Worm (Caenorhabditis elegans): Measurements from ENCODE around the gene kvs-4.

The kvs-4 gene

DNA sequence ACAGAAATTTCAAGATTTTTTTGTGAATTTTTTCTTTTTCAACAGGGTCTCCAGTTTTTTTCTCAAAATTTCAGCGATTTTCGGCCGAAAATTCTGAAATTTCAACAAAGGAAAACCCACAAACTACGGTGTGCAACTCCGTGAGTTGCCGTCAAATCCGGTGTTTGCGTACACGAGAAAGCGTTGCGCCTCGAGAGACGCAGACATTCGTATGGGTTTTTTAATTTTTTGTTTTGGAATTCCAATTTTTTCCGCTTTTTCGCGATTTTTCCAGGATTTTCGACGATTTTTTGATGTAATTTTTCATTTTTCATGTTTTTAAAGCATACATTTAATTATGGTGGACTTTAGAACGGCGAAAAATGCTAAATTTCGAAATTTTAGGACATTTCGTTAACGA lies 23.8 kb downstream of the kvs-4 start (continued):
- TF ChIP-seq dmd-8 (GFP tag; IDR thresholded peaks at IDR 0.05) (no peak), lin-38 (GFP tag; IDR thresholded peaks at IDR 0.05) (peak; percentile 87), ZK546.5 (tag; optimal IDR thresholded peaks at IDR 0.05) (no peak), madf-5 (GFP tag; IDR thresholded peaks at IDR 0.05) (no peak), unc-39 (tag; optimal IDR thresholded peaks at IDR 0.05) (no peak), zag-1 (tag; optimal IDR thresholded peaks at IDR 0.05) (no peak), nhr-111 (GFP tag; optimal IDR thresholded peaks at IDR 0.05) (no peak), nhr-76 (tag; optimal IDR thresholded peaks at IDR 0.05) (no peak), unc-62 (GFP tag; optimal IDR thresholded peaks at IDR 0.05 in 1 of 2) (peak in 1 of 2 experiments; percentile 97), unc-62 (tag; optimal IDR thresholded peaks at IDR 0.05) (no peak), ama-1 (optimal IDR thresholded peaks at IDR 0.05) (peak; percentile 29), dmd-9 (GFP tag; IDR thresholded peaks at IDR 0.05) (no peak), ceh-20 (GFP tag; IDR thresholded peaks at IDR 0.05) (peak; percentile 17; the same call in 1 of the 2 replicates), arid-1 (GFP tag; conservative IDR thresholded peaks at IDR 0.05) (peak; percentile 77), ceh-44 (GFP tag; IDR thresholded peaks at IDR 0.05) (no peak), snpc-4 (tag; optimal IDR thresholded peaks at IDR 0.05) (no peak), daf-8 (GFP tag; IDR thresholded peaks at IDR 0.05) (no peak), D1046.2 (GFP tag; IDR thresholded peaks at IDR 0.05) (no peak), lin-29 (GFP tag; IDR thresholded peaks at IDR 0.05) (peak; percentile 42; the same call in 1 of the 2 replicates), zfp-3 (GFP tag; conservative IDR thresholded peaks at IDR 0.05) (no peak), lir-3 (tag; optimal IDR thresholded peaks at IDR 0.05) (no peak), aha-1 (tag) (peak; percentile 34), saeg-2 (GFP tag; IDR thresholded peaks at IDR 0.05) (0 out of 2 replicates have a peak, but pooled peaks have one; percentile 27), ces-1 (GFP tag; optimal IDR thresholded peaks at IDR 0.05) (no peak), F37D6.2 (tag; optimal IDR thresholded peaks at IDR 0.05) (no peak), ztf-7 (tag; optimal IDR thresholded peaks at IDR 0.05) (peak; percentile 3), nhr-102 (tag; optimal IDR thresholded peaks at IDR 0.05) (peak; percentile 31), zip-11 (GFP tag; IDR thresholded peaks at IDR 0.05) (no peak), T20F7.1 (GFP tag; optimal IDR thresholded peaks at IDR 0.05) (no peak), hlh-11 (tag; optimal IDR thresholded peaks at IDR 0.05) (peak; percentile 44), daf-12 (tag; optimal IDR thresholded peaks at IDR 0.05) (no peak), lin-13 (GFP tag; optimal IDR thresholded peaks at IDR 0.05) (peak; percentile 66), R02D3.7 (tag; optimal IDR thresholded peaks at IDR 0.05) (no peak), aly-2 (tag; optimal IDR thresholded peaks at IDR 0.05) (no peak), ceh-32 (tag; optimal IDR thresholded peaks at IDR 0.05; ENCODE audit: poor library complexity) (no peak), daf-16 (GFP tag; optimal IDR thresholded peaks at IDR 0.05) (no peak), daf-16 (tag; optimal IDR thresholded peaks at IDR 0.05) (peak; percentile 27), F49E8.2 (tag; optimal IDR thresholded peaks at IDR 0.05; ENCODE audit: borderline replicate concordance) (peak; percentile 71), nhr-11 (tag; optimal IDR thresholded peaks at IDR 0.05) (peak; percentile 28), lin-39 (tag; optimal IDR thresholded peaks at IDR 0.05) (no peak), daf-19 (GFP tag; conservative IDR thresholded peaks at IDR 0.05) (no peak), nhr-25 (tag; optimal IDR thresholded peaks at IDR 0.05; ENCODE audit: borderline replicate concordance, insufficient read depth) (no peak), spr-1 (tag; optimal IDR thresholded peaks at IDR 0.05) (peak; percentile 27), nhr-48 (tag; optimal IDR thresholded peaks at IDR 0.05) (no peak), dpl-1 (GFP tag; optimal IDR thresholded peaks at IDR 0.05) (peak; percentile 82), sdz-12 (GFP tag; optimal IDR thresholded peaks at IDR 0.05) (no peak), attf-4 (tag; optimal IDR thresholded peaks at IDR 0.05) (no peak), lin-1 (GFP tag; IDR thresholded peaks at IDR 0.05) (no peak), ctbp-1 (GFP tag; IDR thresholded peaks at IDR 0.05) (no peak), egl-43 (GFP tag; IDR thresholded peaks at IDR 0.05) (no peak), hlh-30 (tag; optimal IDR thresholded peaks at IDR 0.05; ENCODE audit: insufficient read depth) (peak; percentile 63), nhr-6 (tag; optimal IDR thresholded peaks at IDR 0.05) (no peak), ceh-62 (tag; optimal IDR thresholded peaks at IDR 0.05) (no peak)
